Fruit fly (Drosophila melanogaster) whole organism, embryonic: Measurements from ENCODE around the gene CG4328.
A peak's percentile ranks its signal among the peaks of the same experiment; 100 is the strongest.

Experiments used
- Bdp1 ChIP-seq: fragments of 200-800 bp; sonication (Bioruptor generic); optimal IDR thresholded peaks from 3 replicates; lab custom pipeline; 2016; ENCODE audit warnings: missing biosample characterization, missing genetic modification characterization
- CG10654 ChIP-seq: fragments of 200-800 bp; sonication (Bioruptor generic); optimal IDR thresholded peaks from 2 replicates; lab custom pipeline; 2016; ENCODE audit warnings: missing biosample characterization, missing genetic modification characterization
- CG10979 ChIP-seq: fragments of 200-800 bp; sonication (Bioruptor generic); optimal IDR thresholded peaks from 2 replicates; lab custom pipeline; 2018; ENCODE audit warnings: missing biosample characterization, mild to moderate bottlenecking, missing genetic modification characterization, moderate library complexity
- CG11085 ChIP-seq: fragments of 200-800 bp; sonication (Bioruptor generic); IDR thresholded peaks from 2 replicates; pipeline ENCODE4 v1.3.6; 2022; ENCODE audit warnings: missing biosample characterization, missing genetic modification characterization
- CG11695 ChIP-seq: fragments of 200-800 bp; sonication (Bioruptor generic); IDR thresholded peaks from 3 replicates; pipeline ENCODE4 v1.3.6; 2022; ENCODE audit warnings: missing biosample characterization, missing genetic modification characterization
- CG12236 ChIP-seq: fragments of 200-800 bp; sonication (Bioruptor generic); optimal IDR thresholded peaks from 2 replicates; lab custom pipeline; 2016; ENCODE audit warnings: missing biosample characterization, missing genetic modification characterization
- CG12299 ChIP-seq: fragments of 200-800 bp; sonication (Bioruptor generic); optimal IDR thresholded peaks from 2 replicates; lab custom pipeline; 2018; ENCODE audit warnings: missing biosample characterization, mild to moderate bottlenecking, missing genetic modification characterization
- CG1233 ChIP-seq: fragments of 200-800 bp; sonication (Bioruptor generic); optimal IDR thresholded peaks from 4 replicates; lab custom pipeline; 2018; ENCODE audit warnings: missing biosample characterization, mild to moderate bottlenecking, missing genetic modification characterization
- CG13123 ChIP-seq: fragments of 200-800 bp; sonication (Bioruptor generic); optimal IDR thresholded peaks from 2 replicates; lab custom pipeline; 2016; ENCODE audit warnings: missing biosample characterization, missing genetic modification characterization
- CG13287 ChIP-seq: fragments of 200-800 bp; sonication (Bioruptor generic); IDR thresholded peaks from 2 replicates; pipeline ENCODE4 v1.3.6; 2022; ENCODE audit warnings: missing biosample characterization, missing genetic modification characterization; ENCODE audit not compliant: partially characterized antibody
- CG15601 ChIP-seq: fragments of 200-800 bp; sonication (Bioruptor generic); optimal IDR thresholded peaks from 3 replicates; lab custom pipeline; 2019; ENCODE audit warnings: missing biosample characterization, mild to moderate bottlenecking, missing genetic modification characterization, moderate library complexity
- CG18476 ChIP-seq: fragments of 200-800 bp; sonication (Bioruptor generic); optimal IDR thresholded peaks from 2 replicates; lab custom pipeline; 2016; ENCODE audit warnings: missing biosample characterization, mild to moderate bottlenecking, missing genetic modification characterization
- CG42726 ChIP-seq: fragments of 200-800 bp; sonication (Bioruptor generic); IDR thresholded peaks from 2 replicates; pipeline ENCODE4 v1.3.6; 2022; ENCODE audit warnings: missing biosample characterization, missing genetic modification characterization; ENCODE audit not compliant: partially characterized antibody
- CG4360 ChIP-seq: fragments of 200-800 bp; sonication (Bioruptor generic); IDR thresholded peaks from 2 replicates; pipeline ENCODE4 v1.3.6; 2022; ENCODE audit warnings: missing biosample characterization, missing genetic modification characterization
- CG5245 ChIP-seq: fragments of 200-800 bp; sonication (Bioruptor generic); optimal IDR thresholded peaks from 3 replicates; lab custom pipeline; 2016; ENCODE audit warnings: missing biosample characterization, missing genetic modification characterization
- CG6272 ChIP-seq: fragments of 200-800 bp; sonication (Bioruptor generic); IDR thresholded peaks from 2 replicates; pipeline ENCODE4 v1.3.6; 2022; ENCODE audit warnings: missing biosample characterization, missing genetic modification characterization
- CG7271 ChIP-seq: fragments of 200-800 bp; sonication (Bioruptor generic); optimal IDR thresholded peaks from 2 replicates; lab custom pipeline; 2018; ENCODE audit warnings: missing biosample characterization, mild to moderate bottlenecking, missing genetic modification characterization, moderate library complexity
- CG7786 ChIP-seq: fragments of 200-800 bp; sonication (Bioruptor generic); optimal IDR thresholded peaks from 2 replicates; lab custom pipeline; 2016; ENCODE audit warnings: missing biosample characterization, missing genetic modification characterization
- CG9727 ChIP-seq: fragments of 200-800 bp; sonication (Bioruptor generic); optimal IDR thresholded peaks from 3 replicates; lab custom pipeline; 2017; ENCODE audit warnings: missing biosample characterization, mild to moderate bottlenecking, missing genetic modification characterization
- D ChIP-seq, 2 experiments: fragments of 200-800 bp in 1 of 2; fragments of >200 bp in 1 of 2; sonication (Bioruptor generic) in 1 of 2; optimal IDR thresholded peaks; 2 replicates in 1 of 2; 3 replicates in 1 of 2; lab custom pipeline; 2017; ENCODE audit warnings: mild to moderate bottlenecking in 1 of 2, missing biosample characterization in 1 of 2, missing genetic modification characterization in 1 of 2, missing genetic modification reagents in 1 of 2
- E2f2 ChIP-seq: fragments of 200-800 bp; sonication (Bioruptor generic); IDR thresholded peaks from 2 replicates; pipeline ENCODE4 v1.3.6; 2022; ENCODE audit warnings: missing biosample characterization, missing genetic modification characterization
- Ets65A ChIP-seq: fragments of 200-800 bp; sonication (Bioruptor generic); peaks from one replicate; lab custom pipeline; 2016; ENCODE audit warnings: missing biosample characterization, missing genetic modification characterization
- H2.0 ChIP-seq: fragments of 200-800 bp; sonication (Bioruptor generic); IDR thresholded peaks from 2 replicates; pipeline ENCODE4 v1.3.6; 2022; ENCODE audit warnings: missing biosample characterization, missing genetic modification characterization
- Hand ChIP-seq: fragments of 200-800 bp; sonication (Bioruptor generic); optimal IDR thresholded peaks from 2 replicates; lab custom pipeline; 2017; ENCODE audit warnings: mild to moderate bottlenecking, missing biosample characterization, missing genetic modification reagents, missing genetic modification characterization
- Hey ChIP-seq: fragments of 200-800 bp; sonication (Bioruptor generic); optimal IDR thresholded peaks from 3 replicates; lab custom pipeline; 2018; ENCODE audit warnings: missing biosample characterization, mild to moderate bottlenecking, missing genetic modification characterization
- Nf-YB ChIP-seq: fragments of 200-800 bp; sonication (Bioruptor generic); optimal IDR thresholded peaks from 3 replicates; lab custom pipeline; 2019; ENCODE audit warnings: missing biosample characterization, mild to moderate bottlenecking, missing genetic modification characterization, moderate library complexity
- Nf-YC ChIP-seq: fragments of 200-800 bp; optimal IDR thresholded peaks from 3 replicates; lab custom pipeline; 2019; ENCODE audit warnings: missing biosample characterization, mild to moderate bottlenecking, missing genetic modification characterization, moderate library complexity
- Stat92E ChIP-seq, 3 experiments: fragments of >200 bp in 2 of 3; fragments of 200-800 bp in 1 of 3; sonication (Bioruptor generic) in 1 of 3; optimal IDR thresholded peaks; 2 replicates each; lab custom pipeline; 2017 to 2019; ENCODE audit warnings: missing biosample characterization in 3 of 3, missing genetic modification characterization in 3 of 3, mild to moderate bottlenecking in 1 of 3, moderate library complexity in 1 of 3
- Trl ChIP-seq, 3 experiments: fragments of >200 bp in 2 of 3; fragments of 200-800 bp in 1 of 3; sonication (Bioruptor generic) in 1 of 3; optimal IDR thresholded peaks; 2 replicates in 1 of 3; 3 replicates in 2 of 3; lab custom pipeline; 2016 to 2017; ENCODE audit warnings: missing biosample characterization in 1 of 3, missing genetic modification characterization in 1 of 3
- abd-A ChIP-seq: fragments of 200-800 bp; sonication (Bioruptor generic); optimal IDR thresholded peaks from 3 replicates; lab custom pipeline; 2019; ENCODE audit warnings: missing biosample characterization, mild to moderate bottlenecking, missing genetic modification characterization, moderate library complexity
- ac ChIP-seq: fragments of 200-800 bp; sonication (Bioruptor generic); optimal IDR thresholded peaks from 3 replicates; lab custom pipeline; 2017; ENCODE audit warnings: missing biosample characterization, mild to moderate bottlenecking, missing genetic modification characterization
- ato ChIP-seq: fragments of 200-800 bp; sonication (Bioruptor generic); IDR thresholded peaks from 2 replicates; pipeline ENCODE4 v1.3.6; 2022; ENCODE audit warnings: missing biosample characterization, missing genetic modification characterization; ENCODE audit not compliant: partially characterized antibody
- bsh ChIP-seq, 2 experiments: fragments of 200-800 bp; sonication (Bioruptor generic); optimal IDR thresholded peaks; 2 replicates each; lab custom pipeline; 2017 to 2018; ENCODE audit warnings: mild to moderate bottlenecking in 2 of 2, missing biosample characterization in 2 of 2, missing genetic modification characterization in 2 of 2, moderate library complexity in 1 of 2
- crc ChIP-seq: fragments of 200-800 bp; sonication (Bioruptor generic); optimal IDR thresholded peaks from 2 replicates; lab custom pipeline; 2016; ENCODE audit warnings: missing biosample characterization, missing genetic modification characterization
- ewg ChIP-seq: fragments of 200-800 bp; sonication (Bioruptor generic); optimal IDR thresholded peaks from 3 replicates; lab custom pipeline; 2017; ENCODE audit warnings: mild to moderate bottlenecking, missing biosample characterization, missing genetic modification reagents, missing genetic modification characterization
- gcm2 ChIP-seq: fragments of 200-800 bp; sonication (Bioruptor generic); optimal IDR thresholded peaks from 2 replicates; lab custom pipeline; 2016; ENCODE audit warnings: missing biosample characterization, missing genetic modification characterization
- gsb ChIP-seq: fragments of 200-800 bp; sonication (Bioruptor generic); IDR thresholded peaks from 2 replicates; pipeline ENCODE4 v1.3.6; 2022; ENCODE audit warnings: missing biosample characterization, missing genetic modification characterization
- h ChIP-seq: fragments of >200 bp; optimal IDR thresholded peaks from 2 replicates; lab custom pipeline; 2017
- hkb ChIP-seq, 2 experiments: fragments of 200-800 bp in 1 of 2; fragments of >200 bp in 1 of 2; sonication (Bioruptor generic) in 1 of 2; IDR thresholded peaks in 1 of 2; optimal IDR thresholded peaks in 1 of 2; 2 replicates each; pipeline versions ENCODE4 v1.3.6 to Lab custom; 2017 to 2022; ENCODE audit warnings: missing biosample characterization in 1 of 2, missing genetic modification characterization in 1 of 2
- nerfin-2 ChIP-seq: fragments of 200-800 bp; sonication (Bioruptor generic); IDR thresholded peaks from 2 replicates; pipeline ENCODE4 v1.3.6; 2022; ENCODE audit warnings: missing biosample characterization, missing genetic modification characterization; ENCODE audit not compliant: partially characterized antibody
- oc ChIP-seq: fragments of 200-800 bp; sonication (Bioruptor generic); optimal IDR thresholded peaks from 2 replicates; lab custom pipeline; 2018; ENCODE audit warnings: missing biosample characterization, mild to moderate bottlenecking, missing genetic modification characterization, moderate library complexity
- otp ChIP-seq: fragments of 200-800 bp; sonication (Bioruptor generic); IDR thresholded peaks from 3 replicates; pipeline ENCODE4, ENCODE4 v1.3.6; 2022; ENCODE audit warnings: missing biosample characterization, missing genetic modification characterization
- psq ChIP-seq: fragments of 200-800 bp; sonication (Bioruptor generic); optimal IDR thresholded peaks from 2 replicates; lab custom pipeline; 2017; ENCODE audit warnings: missing biosample characterization, missing genetic modification characterization
- sob ChIP-seq: fragments of 200-800 bp; sonication (Bioruptor generic); IDR thresholded peaks from 2 replicates; pipeline ENCODE4 v1.3.6; 2022; ENCODE audit warnings: missing biosample characterization, missing genetic modification characterization
- stc ChIP-seq: fragments of 200-800 bp; sonication (Bioruptor generic); IDR thresholded peaks from 2 replicates; pipeline ENCODE4 v1.3.6; 2022; ENCODE audit warnings: missing biosample characterization, missing genetic modification characterization
- tup ChIP-seq: fragments of 200-800 bp; sonication (Bioruptor generic); optimal IDR thresholded peaks from 2 replicates; lab custom pipeline; 2016; ENCODE audit warnings: missing biosample characterization, mild to moderate bottlenecking, missing genetic modification characterization, moderate library complexity
- vfl ChIP-seq: fragments of 200-800 bp; sonication (Bioruptor generic); optimal IDR thresholded peaks from 2 replicates; lab custom pipeline; 2016; ENCODE audit warnings: missing biosample characterization, missing genetic modification characterization
- yki ChIP-seq: fragments of >200 bp; optimal IDR thresholded peaks from 3 replicates; lab custom pipeline; 2018

Gene CG4328

DNA sequence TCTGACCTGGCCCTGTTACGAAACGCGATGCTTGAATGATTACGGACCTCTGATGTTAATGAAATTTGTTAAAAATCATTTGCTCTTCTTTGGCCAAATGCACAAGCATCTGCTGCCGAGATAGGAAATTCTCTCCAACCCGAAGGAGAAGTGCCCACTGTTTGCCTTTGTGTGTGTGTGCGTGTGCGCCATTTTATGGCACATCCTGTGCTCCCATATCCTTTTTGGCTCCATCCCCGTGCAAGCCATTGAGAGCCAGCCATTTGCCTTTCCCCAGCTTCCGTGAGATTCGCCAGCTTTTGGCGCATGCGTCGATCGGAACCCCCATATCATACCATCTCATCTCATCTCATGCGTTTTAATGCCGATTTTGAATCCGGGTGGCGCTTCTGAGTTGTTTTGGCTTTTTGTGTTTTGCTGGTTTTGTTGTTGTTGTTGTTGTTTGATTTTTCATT lies at the start of gene CG4328:
CG4328 (minus strand) TSS at position 51 of the 455 bp plus-strand sequence.
- no peak for TF ChIP-seq tup (GFP tag; lab: Kevin White, UChicago)
- 0 out of 2 replicates have a peak, but pooled peaks have one; percentile 29 for TF ChIP-seq CG4360 (GFP tag; lab: Robert Waterston, UW)
- peak in 1 of 2 experiments; percentile 11 for TF ChIP-seq Trl (optimal IDR thresholded peaks at IDR 0.05; lab: Kevin White, UChicago)
- TF ChIP-seq Trl (GFP tag; optimal IDR thresholded peaks at IDR 0.05; lab: Kevin White, UChicago), result no peak
- peak; percentile 66 for TF ChIP-seq ewg (GFP tag; lab: Kevin White, UChicago)
- no peak for TF ChIP-seq CG15601
- peak; percentile 7 for TF ChIP-seq abd-A (tag; lab: Kevin White, UChicago)
- peak; percentile 86 for TF ChIP-seq Nf-YB (GFP tag; lab: Kevin White, UChicago)
- TF ChIP-seq H2.0 (GFP tag; lab: Robert Waterston, UW), result no peak
- peak; percentile 90 for TF ChIP-seq Nf-YC (tag; lab: Kevin White, UChicago)

DNA sequence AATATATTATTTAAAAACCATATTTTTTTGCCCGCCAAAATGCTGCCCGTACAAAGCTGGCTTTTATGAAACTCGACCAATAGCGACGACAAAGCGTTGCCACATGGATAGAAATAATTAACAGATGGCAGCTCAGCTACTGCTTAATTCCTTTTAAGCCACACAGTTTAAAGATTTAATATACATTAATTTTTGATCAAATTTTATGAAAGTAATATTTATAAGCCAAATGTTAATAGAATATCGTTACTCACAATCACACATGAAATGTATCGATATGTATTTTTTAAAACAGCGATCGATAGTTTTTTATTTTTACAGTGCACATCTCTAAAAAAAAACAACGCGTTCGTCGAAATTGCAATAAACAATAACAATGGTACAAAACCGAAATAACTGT lies 40.4 kb upstream of the CG4328 start, which contains the start of gene CG10418:
CG10418 (plus strand) TSS at position 338 of the 400 bp plus-strand sequence.
- TF ChIP-seq bsh (GFP tag; optimal IDR thresholded peaks at IDR 0.05; lab: Kevin White, UChicago) (peak in 1 of 2 experiments; percentile 27), CG18476 (peak; percentile 1), ato (0 out of 2 replicates have a peak, but pooled peaks have one; percentile 38), CG13123 (GFP tag; lab: Kevin White, UChicago) (no peak), nerfin-2 (GFP tag; lab: Robert Waterston, UW) (no peak), CG11085 (GFP tag; lab: Robert Waterston, UW) (no peak), psq (GFP tag; lab: Kevin White, UChicago) (no peak), CG12236 (GFP tag; lab: Kevin White, UChicago) (no peak), Hey (tag; lab: Kevin White, UChicago) (no peak), CG7786 (GFP tag; lab: Kevin White, UChicago) (peak; percentile 22), Hand (no peak), hkb (optimal IDR thresholded peaks at IDR 0.05; lab: Kevin White, UChicago) (peak; percentile 69), hkb (GFP tag; IDR thresholded peaks at IDR 0.05; lab: Robert Waterston, UW) (0 out of 2 replicates have a peak, but pooled peaks have one; percentile 16), gcm2 (GFP tag; lab: Kevin White, UChicago) (no peak), CG7271 (tag; lab: Kevin White, UChicago) (no peak), Ets65A (GFP tag; lab: Kevin White, UChicago) (peak; percentile 96), yki (lab: Kevin White, UChicago) (no peak), sob (GFP tag; lab: Robert Waterston, UW) (peak; percentile 9; the same call in 1 of the 2 replicates), D (optimal IDR thresholded peaks at IDR 0.05; lab: Kevin White, UChicago) (no peak), D (GFP tag; optimal IDR thresholded peaks at IDR 0.05; lab: Kevin White, UChicago) (no peak), Stat92E (GFP tag; optimal IDR thresholded peaks at IDR 0.05; lab: Kevin White, UChicago) (peak in 1 of 3 experiments; percentile 48), CG11695 (GFP tag; lab: Robert Waterston, UW) (no peak), gsb (GFP tag; lab: Robert Waterston, UW) (no peak), CG5245 (GFP tag; lab: Kevin White, UChicago) (peak; percentile 0), otp (GFP tag; lab: Robert Waterston, UW) (no peak), CG12299 (tag; lab: Kevin White, UChicago) (no peak), oc (no peak), CG10654 (GFP tag; lab: Kevin White, UChicago) (peak; percentile 42), CG6272 (peak; percentile 59), stc (GFP tag; lab: Robert Waterston, UW) (no peak), CG10979 (tag; lab: Kevin White, UChicago) (no peak), h (lab: Kevin White, UChicago) (no peak), CG13287 (GFP tag; lab: Robert Waterston, UW) (peak; percentile 84), CG9727 (no peak), E2f2 (GFP tag; lab: Robert Waterston, UW) (peak; percentile 97), Bdp1 (no peak), CG42726 (GFP tag; lab: Robert Waterston, UW) (peak; percentile 44), ac (GFP tag; lab: Kevin White, UChicago) (no peak), vfl (GFP tag; lab: Kevin White, UChicago) (no peak), CG1233 (GFP tag; lab: Kevin White, UChicago) (no peak), crc (GFP tag; lab: Kevin White, UChicago) (no peak)
